Fruit fly (Drosophila melanogaster): ENCODE results near the gene COX7B.

DNA sequence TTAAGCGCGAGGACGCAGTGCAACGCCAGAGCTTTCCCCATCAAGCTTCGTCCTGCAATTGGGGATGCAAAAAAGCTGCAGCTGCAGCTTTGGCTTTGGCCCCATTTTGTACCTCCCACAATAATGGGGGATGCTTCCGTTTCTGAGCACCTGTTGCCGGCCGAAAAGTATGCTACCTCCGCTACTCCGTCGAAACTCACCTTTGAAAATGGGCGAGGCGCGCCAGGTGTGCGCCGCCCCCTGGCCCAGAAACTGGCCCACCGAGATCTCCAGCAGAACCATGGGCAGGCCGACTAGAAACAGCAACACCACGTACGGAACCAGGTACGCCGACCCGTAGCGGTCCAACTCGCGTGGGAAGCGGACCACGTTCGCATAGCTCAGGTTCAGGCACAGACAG is 23.9 kb upstream of the COX7B start:
- TF ChIP-seq Snoo (tag; optimal IDR thresholded peaks at IDR 0.05) (no peak), CG17806 (tag; optimal IDR thresholded peaks at IDR 0.05) (no peak), CG10348 (GFP tag; IDR thresholded peaks at IDR 0.05) (no peak), CG8159 (tag; optimal IDR thresholded peaks at IDR 0.05) (no peak), EcR (GFP tag; optimal IDR thresholded peaks at IDR 0.05) (no peak), gl (tag; optimal IDR thresholded peaks at IDR 0.05) (no peak), CG9948 (tag; optimal IDR thresholded peaks at IDR 0.05) (no peak), CG13204 (GFP tag; optimal IDR thresholded peaks at IDR 0.05) (no peak), CG4496 (GFP tag; IDR thresholded peaks at IDR 0.05) (0 out of 3 replicates have a peak, but pooled peaks have one; percentile 39), CG32121 (GFP tag; IDR thresholded peaks at IDR 0.05) (no peak), Pif1B (GFP tag; optimal IDR thresholded peaks at IDR 0.05) (no peak), fd96Ca (GFP tag; IDR thresholded peaks at IDR 0.05) (no peak), D1 (tag; optimal IDR thresholded peaks at IDR 0.05) (no peak), Pif1A (GFP tag; optimal IDR thresholded peaks at IDR 0.05) (no peak)

All from whole organism, pupa.